Fruit fly (Drosophila melanogaster) whole organism, prepupa: Measurements from ENCODE around the gene Aldh.

ENCODE experiments used
- Blimp-1 ChIP-seq: fragments of 200-800 bp; sonication (Bioruptor generic); optimal IDR thresholded peaks from 3 replicates; lab custom pipeline; 2017; ENCODE audit warnings: missing biosample characterization, missing genetic modification characterization, mild to moderate bottlenecking, moderate library complexity, missing genetic modification reagents
- CG11762 ChIP-seq: fragments of 200-800 bp; sonication (Bioruptor generic); optimal IDR thresholded peaks from 3 replicates; lab custom pipeline; 2016; ENCODE audit warnings: missing biosample characterization, missing genetic modification characterization; ENCODE audit not compliant: insufficient read depth
- CG11902 ChIP-seq: fragments of 200-800 bp; sonication (Bioruptor generic); optimal IDR thresholded peaks from 3 replicates; lab custom pipeline; 2016; ENCODE audit warnings: missing biosample characterization, missing genetic modification characterization
- CG32006 ChIP-seq: fragments of 200-800 bp; sonication (Bioruptor generic); optimal IDR thresholded peaks from 3 replicates; lab custom pipeline; 2017; ENCODE audit warnings: missing biosample characterization, mild to moderate bottlenecking, missing genetic modification characterization
- CG6276 ChIP-seq: fragments of 200-800 bp; sonication (Bioruptor generic); optimal IDR thresholded peaks from 2 replicates; lab custom pipeline; 2017; ENCODE audit warnings: missing biosample characterization, mild to moderate bottlenecking, missing genetic modification characterization
- Smox ChIP-seq: fragments of 200-800 bp; sonication (Bioruptor generic); optimal IDR thresholded peaks from 3 replicates; lab custom pipeline; 2016; ENCODE audit warnings: missing biosample characterization, missing genetic modification characterization
- achi ChIP-seq: fragments of 200-800 bp; sonication (Bioruptor generic); optimal IDR thresholded peaks from 3 replicates; lab custom pipeline; 2016; ENCODE audit warnings: missing biosample characterization, missing genetic modification characterization
- pdm3 ChIP-seq: fragments of 200-800 bp; sonication (Bioruptor generic); optimal IDR thresholded peaks from 3 replicates; lab custom pipeline; 2016; ENCODE audit warnings: missing biosample characterization, missing genetic modification characterization

DNA sequence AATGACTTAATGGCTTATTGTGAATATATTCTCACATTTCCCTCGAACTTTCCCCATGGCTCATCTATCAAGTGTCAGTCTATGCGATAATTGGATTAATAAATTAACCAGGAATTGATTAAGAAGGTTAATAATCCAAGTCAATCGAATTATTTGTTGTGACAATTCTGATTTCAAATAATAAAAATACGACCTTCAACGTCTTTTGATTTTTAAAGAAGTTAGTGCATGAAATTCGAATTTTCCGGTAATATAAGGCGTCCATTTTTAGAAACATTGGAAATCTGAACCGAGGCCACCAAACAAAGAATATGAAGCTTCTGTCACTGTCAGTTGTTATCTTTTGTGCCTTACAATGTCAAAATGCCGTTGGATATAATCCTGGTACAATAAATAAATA is 37.9 kb upstream of the Aldh start, which contains the start of gene CG43350:
- no peak for TF ChIP-seq CG6276 (GFP tag; lab: Kevin White, UChicago)
- no peak for TF ChIP-seq Blimp-1 (GFP tag; lab: Kevin White, UChicago)
- TF ChIP-seq CG11762 (GFP tag; lab: Kevin White, UChicago) = no peak
- TF ChIP-seq achi (GFP tag; lab: Kevin White, UChicago) = no peak
- TF ChIP-seq Smox = no peak
- no peak for TF ChIP-seq CG11902 (GFP tag; lab: Kevin White, UChicago)
- TF ChIP-seq CG32006 (GFP tag; lab: Kevin White, UChicago) = no peak
- no peak for TF ChIP-seq pdm3 (GFP tag; lab: Kevin White, UChicago)
